Worm (Caenorhabditis elegans): ENCODE measurements around the gene F15B9.10.

The F15B9.10 gene

ce11 chrV:13008825-13009224 lies at the start of gene F15B9.10:
Gene F15B9.10 (minus strand): TSS chrV:13008925.
- TF ChIP-seq nhr-47 (tag; optimal IDR thresholded peaks at IDR 0.05) (no peak), efl-1 (optimal IDR thresholded peaks at IDR 0.05) (no peak), efl-1 (GFP tag; optimal IDR thresholded peaks at IDR 0.05 in 1 of 2) (no peak), pax-3 (tag; optimal IDR thresholded peaks at IDR 0.05) (no peak), lin-15B (tag; optimal IDR thresholded peaks at IDR 0.05) (no peak), lin-35 (GFP tag; optimal IDR thresholded peaks at IDR 0.05) (no peak), mdl-1 (tag; optimal IDR thresholded peaks at IDR 0.05) (no peak), nhr-237 (tag; optimal IDR thresholded peaks at IDR 0.05) (no peak), mep-1 (tag; optimal IDR thresholded peaks at IDR 0.05) (no peak), ceh-63 (GFP tag; optimal IDR thresholded peaks at IDR 0.05) (no peak)

DNA sequence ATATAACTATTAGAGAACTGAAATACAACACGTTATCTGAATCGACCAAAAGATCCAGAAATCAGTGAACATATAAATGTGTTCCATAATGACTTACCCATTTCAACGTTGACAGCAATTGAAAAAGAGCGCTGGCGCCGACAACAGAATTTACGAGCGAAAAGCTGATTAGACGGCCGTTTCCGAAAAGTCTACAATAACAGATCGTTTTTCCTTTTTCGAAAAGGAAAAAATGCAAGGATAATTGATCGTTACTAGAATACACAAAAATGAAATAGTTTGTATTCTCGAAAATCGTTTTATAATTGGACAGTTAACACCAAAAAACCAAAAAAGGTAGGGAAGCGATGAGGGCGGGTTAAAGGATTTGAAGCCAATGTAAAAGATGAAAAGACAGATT lies 44.9 kb upstream of the F15B9.10 start, which contains the start of gene srr-1:
srr-1 (minus strand) TSS at position 101 of the 400 bp plus-strand sequence.
- TF ChIP-seq mab-9 (GFP tag; IDR thresholded peaks at IDR 0.05) (no peak), unc-86 (tag; optimal IDR thresholded peaks at IDR 0.05) (no peak), unc-98 (GFP tag; IDR thresholded peaks at IDR 0.05) (no peak)

DNA sequence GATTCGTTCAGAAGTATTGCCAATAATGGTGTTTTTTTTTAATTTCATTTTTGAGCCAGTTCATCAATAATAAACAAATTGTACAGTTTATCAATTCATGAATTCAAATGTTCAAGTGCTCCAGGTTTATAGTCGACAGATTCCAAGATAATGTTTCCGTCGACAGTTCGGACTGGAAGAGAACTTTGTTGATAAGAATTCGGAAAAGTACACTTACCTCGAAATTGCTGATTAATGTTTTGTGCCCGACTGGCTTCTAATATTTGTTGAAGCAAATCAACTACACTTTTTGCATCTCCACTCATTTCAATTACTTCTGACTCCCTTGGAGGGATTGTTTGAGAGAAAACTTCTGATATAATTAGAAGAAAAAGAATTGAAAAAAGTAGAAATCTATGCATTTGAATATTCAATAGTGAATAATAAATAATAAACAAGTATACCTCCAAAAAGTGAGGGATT lies 40.5 kb upstream of the F15B9.10 start, which contains the start of gene W07G4.8:
W07G4.8 (minus strand) TSS at position 412 of the 462 bp plus-strand sequence.
- TF ChIP-seq efl-1 (optimal IDR thresholded peaks at IDR 0.05), result no peak
- peak in 1 of 2 experiments; percentile 29 for TF ChIP-seq efl-1 (GFP tag; optimal IDR thresholded peaks at IDR 0.05 in 1 of 2)
- TF ChIP-seq pax-3 (tag; optimal IDR thresholded peaks at IDR 0.05), result peak; percentile 27
- TF ChIP-seq nhr-20 (tag; optimal IDR thresholded peaks at IDR 0.05), result no peak
- no peak for TF ChIP-seq nhr-47 (tag; optimal IDR thresholded peaks at IDR 0.05)
- TF ChIP-seq elt-2 (tag; optimal IDR thresholded peaks at IDR 0.05), result peak; percentile 10
- TF ChIP-seq dsc-1 (tag; optimal IDR thresholded peaks at IDR 0.05), result no peak
- TF ChIP-seq aly-2 (tag; optimal IDR thresholded peaks at IDR 0.05), result peak; percentile 52
- no peak for TF ChIP-seq fkh-10 (GFP tag; optimal IDR thresholded peaks at IDR 0.05)
- TF ChIP-seq lin-35 (GFP tag; optimal IDR thresholded peaks at IDR 0.05), result peak in 1 of 2 experiments; percentile 25

DNA sequence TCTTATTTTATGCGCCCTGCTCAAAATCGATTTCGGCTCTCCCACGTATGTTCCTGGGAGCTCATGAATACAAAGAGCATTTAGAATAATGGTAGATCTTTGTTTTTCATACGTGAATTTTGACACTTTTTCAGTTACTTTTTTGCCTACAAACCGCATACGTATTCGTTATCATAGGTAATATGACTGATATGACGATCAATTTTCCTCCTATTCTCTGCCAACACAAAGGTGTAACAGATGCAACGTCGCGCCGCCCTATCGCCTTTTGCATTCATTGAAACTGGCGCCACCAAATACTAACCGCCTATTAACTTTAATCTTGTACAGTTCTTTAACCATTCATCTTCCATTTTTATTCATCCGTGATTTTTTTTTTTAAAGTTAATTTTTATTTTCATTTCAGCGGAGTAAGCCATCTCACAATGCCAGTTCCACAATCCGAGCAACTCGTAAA lies 38.9 kb upstream of the F15B9.10 start, which contains the start of gene W07G4.5:
W07G4.5 (plus strand) TSS at position 407 of the 457 bp plus-strand sequence.
- peak; percentile 67 for TF ChIP-seq elt-2 (tag; optimal IDR thresholded peaks at IDR 0.05)
- TF ChIP-seq nhr-28 (tag; optimal IDR thresholded peaks at IDR 0.05), result no peak
- TF ChIP-seq lin-14 (GFP tag; optimal IDR thresholded peaks at IDR 0.05), result peak; percentile 36

DNA sequence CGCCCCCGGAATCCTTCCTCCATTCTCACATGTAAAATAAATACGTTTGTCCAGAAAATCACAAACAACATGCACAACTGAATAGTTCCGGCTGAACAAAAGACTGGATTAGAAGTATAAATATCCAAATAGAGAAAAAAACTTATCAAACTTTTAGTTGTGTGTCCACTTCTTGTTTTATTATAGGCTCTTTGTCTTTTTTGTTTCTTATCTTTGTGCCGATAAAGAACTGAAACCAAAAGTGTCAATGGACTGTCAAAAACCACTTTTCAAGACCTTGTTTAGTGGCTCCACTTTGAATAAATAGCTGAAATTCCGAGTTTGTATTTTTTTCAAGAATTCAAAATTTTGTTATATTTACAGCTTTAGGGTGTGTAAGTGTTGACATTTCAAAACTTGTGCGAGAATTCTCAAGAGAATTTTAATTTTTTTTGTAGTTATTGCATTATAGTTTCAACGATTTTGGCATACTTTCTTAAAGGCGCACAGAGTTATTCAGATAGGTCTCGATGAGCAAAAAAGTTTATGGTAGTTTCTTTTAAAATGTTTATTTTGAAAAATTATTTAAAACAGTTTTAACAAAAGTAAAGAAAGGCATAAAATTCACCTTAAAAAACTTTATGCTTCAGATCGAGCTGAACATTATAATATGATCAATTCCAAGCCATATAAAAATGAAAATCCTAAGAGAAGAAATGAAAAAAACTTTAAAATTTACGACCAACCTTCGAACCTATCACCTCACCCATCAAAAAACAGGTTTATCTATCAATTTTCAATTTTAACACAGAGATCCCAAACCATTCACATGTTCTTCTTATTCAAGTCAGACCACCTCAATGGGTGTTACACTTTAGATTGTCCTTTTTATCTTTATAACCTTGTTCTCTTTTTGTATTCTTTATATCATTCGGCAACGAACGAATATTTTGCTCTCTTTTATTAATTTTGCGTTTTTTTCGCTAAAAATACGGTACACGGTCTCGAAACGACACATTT lies 37.7 kb upstream of the F15B9.10 start:
- TF ChIP-seq fkh-8 (tag; optimal IDR thresholded peaks at IDR 0.05) (no peak), efl-3 (GFP tag; optimal IDR thresholded peaks at IDR 0.05) (no peak), pax-3 (tag; optimal IDR thresholded peaks at IDR 0.05) (peak; percentile 8), grh-1 (GFP tag; IDR thresholded peaks at IDR 0.05) (0 out of 2 replicates have a peak, but pooled peaks have one; percentile 25), efl-1 (optimal IDR thresholded peaks at IDR 0.05) (no peak), efl-1 (GFP tag; optimal IDR thresholded peaks at IDR 0.05 in 1 of 2) (peak in 1 of 2 experiments; percentile 34), elt-2 (tag; optimal IDR thresholded peaks at IDR 0.05) (peak; percentile 58), nhr-28 (tag; optimal IDR thresholded peaks at IDR 0.05) (no peak), nhr-20 (tag; optimal IDR thresholded peaks at IDR 0.05) (no peak), blmp-1 (tag; optimal IDR thresholded peaks at IDR 0.05) (peak; percentile 24), lin-14 (GFP tag; optimal IDR thresholded peaks at IDR 0.05) (peak; percentile 31), lin-35 (GFP tag; optimal IDR thresholded peaks at IDR 0.05) (peak in 1 of 2 experiments; percentile 12), elt-3 (tag; optimal IDR thresholded peaks at IDR 0.05) (peak in 2 of 6 experiments; percentile 30 to 43), aly-2 (tag; optimal IDR thresholded peaks at IDR 0.05) (peak; percentile 51), nhr-85 (tag) (peak; percentile 60)

- TF ChIP-seq fkh-10 (GFP tag; optimal IDR thresholded peaks at IDR 0.05) (no peak), nhr-77 (tag; optimal IDR thresholded peaks at IDR 0.05) (no peak), sup-37 (GFP tag; optimal IDR thresholded peaks at IDR 0.05) (no peak), lin-13 (GFP tag; optimal IDR thresholded peaks at IDR 0.05) (no peak), hlh-17 (GFP tag; optimal IDR thresholded peaks at IDR 0.05; ENCODE audit: borderline replicate concordance) (no peak), jun-1 (tag; optimal IDR thresholded peaks at IDR 0.05) (no peak), alr-1 (tag; optimal IDR thresholded peaks at IDR 0.05; ENCODE audit: borderline replicate concordance) (no peak), nhr-71 (tag; optimal IDR thresholded peaks at IDR 0.05) (no peak), ama-1 (optimal IDR thresholded peaks at IDR 0.05) (no peak), aha-1 (tag; optimal IDR thresholded peaks at IDR 0.05) (no peak), unc-62 (GFP tag; optimal IDR thresholded peaks at IDR 0.05) (no peak), tbx-2 (tag; optimal IDR thresholded peaks at IDR 0.05) (no peak), ets-5 (GFP tag; IDR thresholded peaks at IDR 0.05) (no peak), dpl-1 (GFP tag; optimal IDR thresholded peaks at IDR 0.05) (no peak)
Measured at ce11 chrV:13045017-13045416, 36.3 kb upstream of the F15B9.10 start.
